Fruit fly (Drosophila melanogaster): ENCODE measurements around the gene CG32473.

Gene CG32473

DNA sequence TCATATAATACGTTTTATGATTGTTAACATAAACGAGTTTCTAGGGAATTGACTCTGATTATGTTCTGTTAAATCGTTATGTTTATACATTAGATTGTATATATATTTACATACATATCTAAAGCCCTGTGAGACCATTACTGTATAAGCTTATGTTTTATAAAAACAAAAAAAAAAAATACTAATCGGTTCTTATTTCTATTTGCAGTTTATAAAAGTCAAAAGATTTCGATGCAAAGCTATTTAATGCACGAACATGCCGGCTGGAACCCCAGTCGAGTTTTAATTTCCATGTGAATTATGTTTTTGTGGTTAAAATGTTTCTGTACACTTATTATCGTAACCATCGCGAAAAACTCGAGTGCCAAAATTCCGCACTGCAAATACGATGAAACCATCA lies 50.9 kb downstream of the CG32473 start, which contains the start of gene mthl12:
Gene mthl12 (plus strand): TSS at position 301 of the 400 bp plus-strand sequence.
- TF ChIP-seq CG8478 (optimal IDR thresholded peaks at IDR 0.05), result no peak
- no peak for TF ChIP-seq CTCF (optimal IDR thresholded peaks at IDR 0.05)

DNA sequence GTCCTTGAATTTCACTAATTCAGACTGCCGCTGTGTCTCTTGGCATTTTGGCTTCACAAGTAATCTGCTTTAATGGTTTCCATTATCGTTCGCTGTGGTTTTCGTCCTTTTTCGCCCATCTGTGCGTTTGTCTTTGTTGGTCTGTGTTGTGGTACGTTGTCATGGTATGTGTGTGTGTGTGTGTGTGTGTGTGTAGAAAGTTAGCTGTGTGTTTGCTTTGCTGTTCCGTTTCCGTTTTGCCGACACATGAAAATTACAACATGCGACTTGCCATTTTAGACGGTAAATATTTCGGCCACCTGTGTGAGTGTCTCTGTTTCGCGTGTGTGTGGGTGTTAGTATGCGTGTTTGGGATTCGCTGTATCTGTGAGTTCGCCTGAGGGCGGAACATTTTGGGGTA lies 54.5 kb downstream of the CG32473 start:
- TF ChIP-seq CTCF (optimal IDR thresholded peaks at IDR 0.05) (no peak), CG8478 (optimal IDR thresholded peaks at IDR 0.05) (no peak)

DNA sequence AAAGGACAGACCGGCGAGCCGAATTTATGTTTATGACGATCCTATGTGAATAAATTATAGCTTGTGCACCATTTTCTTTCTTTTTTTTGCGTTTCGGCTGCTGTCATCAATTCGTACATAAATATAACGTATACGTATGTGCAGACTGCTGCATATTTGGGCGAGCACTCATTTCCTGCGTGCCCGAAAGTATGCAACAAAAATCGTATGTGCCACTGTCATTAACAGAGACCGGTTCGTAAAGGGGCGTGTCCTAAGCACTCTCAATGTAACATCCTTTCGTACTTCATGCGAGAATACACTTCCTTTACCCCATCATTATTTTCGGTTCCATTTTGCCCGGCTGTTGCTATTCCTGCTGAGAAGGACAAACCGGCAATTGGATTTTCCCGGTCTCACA lies 57.7 kb downstream of the CG32473 start:
- TF ChIP-seq CG8478 (optimal IDR thresholded peaks at IDR 0.05) (no peak), CTCF (optimal IDR thresholded peaks at IDR 0.05) (no peak)
